Comparison of ENCODE assay signal across 3 fruit fly cellular contexts in the genomic region with DNA sequence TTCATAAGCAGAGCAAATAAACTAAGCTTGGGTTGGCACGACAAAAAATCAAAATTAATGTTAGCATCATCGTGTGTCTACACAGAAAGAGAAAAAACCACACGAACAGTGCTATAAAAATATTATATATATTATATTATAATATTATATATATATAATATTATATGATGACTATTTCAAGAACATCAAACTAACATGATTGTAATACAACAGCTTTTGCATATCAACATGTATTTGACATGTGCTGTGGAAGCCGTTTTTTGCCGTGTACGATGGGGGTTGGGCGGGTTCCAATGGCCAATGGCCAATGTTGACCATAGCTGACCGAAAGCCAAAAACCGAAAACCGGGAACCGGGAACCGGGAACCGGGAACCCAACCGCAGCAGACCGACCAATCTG.
TF ChIP-seq lines count a peak whose summit lies in the region.

No protein-coding gene starts in this region.

- no peak for TF ChIP-seq CTCF in whole organism, embryonic (GFP tag; optimal IDR thresholded peaks at IDR 0.05; lab: Kevin White, UChicago)

TF ChIP-seq in whole organism, embryonic, 481 proteins besides CTCF, POLR2A, EP300 and RAD21:
- TF ChIP-seq bsh (GFP tag; optimal IDR thresholded peaks at IDR 0.05; lab: Kevin White, UChicago) (peak in 1 of 2 experiments; percentile 0), Drgx (GFP tag; IDR thresholded peaks at IDR 0.05; lab: Robert Waterston, UW) (peak; percentile 20; the same call in 1 of the 2 replicates), croc (GFP tag; conservative IDR thresholded peaks at IDR 0.05; lab: Robert Waterston, UW) (no peak), CG11504 (tag; optimal IDR thresholded peaks at IDR 0.05; lab: Kevin White, UChicago) (peak; percentile 4), gem (tag; optimal IDR thresholded peaks at IDR 0.05; lab: Kevin White, UChicago) (peak; percentile 21)

TF ChIP-seq in whole organism, prepupa, 60 proteins besides CTCF, POLR2A, EP300 and RAD21:
- TF ChIP-seq CG4318 (GFP tag; optimal IDR thresholded peaks at IDR 0.05; lab: Kevin White, UChicago) (no peak), svp (GFP tag; lab: Kevin White, UChicago) (no peak), CG31627 (GFP tag; optimal IDR thresholded peaks at IDR 0.05; lab: Kevin White, UChicago) (no peak), dac (GFP tag; optimal IDR thresholded peaks at IDR 0.05; lab: Kevin White, UChicago) (no peak), CG6163 (GFP tag; IDR thresholded peaks at IDR 0.05; lab: Robert Waterston, UW) (peak; percentile 36; the same call in 1 of the 3 replicates), CG3032 (tag; optimal IDR thresholded peaks at IDR 0.05; lab: Kevin White, UChicago) (no peak), CG11902 (GFP tag; optimal IDR thresholded peaks at IDR 0.05; lab: Kevin White, UChicago) (no peak), Lpt (GFP tag; optimal IDR thresholded peaks at IDR 0.05; lab: Kevin White, UChicago) (no peak), Eip78C (GFP tag; lab: Kevin White, UChicago) (no peak), eg (GFP tag; IDR thresholded peaks at IDR 0.05; lab: Robert Waterston, UW) (peak; percentile 24; the same call in 1 of the 3 replicates), CG8119 (GFP tag; IDR thresholded peaks at IDR 0.05; lab: Robert Waterston, UW) (peak; percentile 51; the same call in 2 of the 3 replicates), Blimp-1 (GFP tag; optimal IDR thresholded peaks at IDR 0.05; lab: Kevin White, UChicago) (no peak), lz (GFP tag; optimal IDR thresholded peaks at IDR 0.05; lab: Kevin White, UChicago) (no peak), spab (GFP tag; optimal IDR thresholded peaks at IDR 0.05; lab: Kevin White, UChicago) (no peak), achi (GFP tag; optimal IDR thresholded peaks at IDR 0.05; lab: Kevin White, UChicago) (peak; percentile 27), CG8319 (GFP tag; optimal IDR thresholded peaks at IDR 0.05; lab: Kevin White, UChicago) (no peak), CG34406 (GFP tag; optimal IDR thresholded peaks at IDR 0.05; lab: Kevin White, UChicago) (no peak), cyc (GFP tag; optimal IDR thresholded peaks at IDR 0.05; lab: Kevin White, UChicago) (no peak), CG7368 (GFP tag; optimal IDR thresholded peaks at IDR 0.05; lab: Kevin White, UChicago) (no peak), CG6276 (GFP tag; optimal IDR thresholded peaks at IDR 0.05; lab: Kevin White, UChicago) (peak; percentile 27), CG11762 (GFP tag; optimal IDR thresholded peaks at IDR 0.05; lab: Kevin White, UChicago; ENCODE audit: insufficient read depth) (no peak), Hr39 (GFP tag; optimal IDR thresholded peaks at IDR 0.05; lab: Kevin White, UChicago) (no peak), CG15336 (GFP tag; IDR thresholded peaks at IDR 0.05; lab: Robert Waterston, UW) (peak; percentile 55), dsx (GFP tag; optimal IDR thresholded peaks at IDR 0.05; lab: Kevin White, UChicago; ENCODE audit: poor library complexity, severe bottlenecking) (no peak), CG1621 (tag; optimal IDR thresholded peaks at IDR 0.05; lab: Kevin White, UChicago) (no peak), salr (GFP tag; optimal IDR thresholded peaks at IDR 0.05; lab: Kevin White, UChicago) (no peak), CG32006 (GFP tag; optimal IDR thresholded peaks at IDR 0.05; lab: Kevin White, UChicago) (peak; percentile 59), pdm3 (GFP tag; optimal IDR thresholded peaks at IDR 0.05; lab: Kevin White, UChicago) (no peak), CG10631 (GFP tag; optimal IDR thresholded peaks at IDR 0.05; lab: Kevin White, UChicago) (no peak), topi (GFP tag; optimal IDR thresholded peaks at IDR 0.05; lab: Kevin White, UChicago) (no peak), Sox102F (GFP tag; optimal IDR thresholded peaks at IDR 0.05; lab: Kevin White, UChicago) (no peak), fkh (GFP tag; optimal IDR thresholded peaks at IDR 0.05; lab: Kevin White, UChicago) (no peak), Hr38 (GFP tag; optimal IDR thresholded peaks at IDR 0.05; lab: Kevin White, UChicago) (no peak), CG6854 (GFP tag; optimal IDR thresholded peaks at IDR 0.05; lab: Kevin White, UChicago) (no peak), Sox14 (GFP tag; optimal IDR thresholded peaks at IDR 0.05; lab: Kevin White, UChicago) (no peak), Ets21C (GFP tag; optimal IDR thresholded peaks at IDR 0.05; lab: Kevin White, UChicago) (no peak), fd85E (GFP tag; optimal IDR thresholded peaks at IDR 0.05; lab: Kevin White, UChicago) (no peak), Sox15 (GFP tag; optimal IDR thresholded peaks at IDR 0.05; lab: Kevin White, UChicago) (no peak)

TF ChIP-seq in whole organism, pupa, 21 proteins besides CTCF, POLR2A, EP300 and RAD21:
- peak; percentile 17 for TF ChIP-seq CG8301 (tag; optimal IDR thresholded peaks at IDR 0.05; lab: Kevin White, UChicago)
- TF ChIP-seq CG32121 (GFP tag; IDR thresholded peaks at IDR 0.05; lab: Robert Waterston, UW) = peak; percentile 34; the same call in 1 of the 2 replicates
- TF ChIP-seq EcR (GFP tag; optimal IDR thresholded peaks at IDR 0.05; lab: Kevin White, UChicago) = no peak
- no peak for TF ChIP-seq CG9948 (tag; optimal IDR thresholded peaks at IDR 0.05; lab: Kevin White, UChicago)
- no peak for TF ChIP-seq D1 (tag; optimal IDR thresholded peaks at IDR 0.05; lab: Kevin White, UChicago)
- no peak for TF ChIP-seq CG4496 (GFP tag; IDR thresholded peaks at IDR 0.05; lab: Robert Waterston, UW)
- no peak for TF ChIP-seq rn (GFP tag; IDR thresholded peaks at IDR 0.05; lab: Robert Waterston, UW)
- TF ChIP-seq CG13204 (GFP tag; optimal IDR thresholded peaks at IDR 0.05; lab: Kevin White, UChicago) = no peak
- TF ChIP-seq CG10348 (GFP tag; IDR thresholded peaks at IDR 0.05; lab: Robert Waterston, UW) = no peak
- peak; percentile 65 for TF ChIP-seq CG14655 (GFP tag; optimal IDR thresholded peaks at IDR 0.05; lab: Kevin White, UChicago)
- TF ChIP-seq gl (tag; optimal IDR thresholded peaks at IDR 0.05; lab: Kevin White, UChicago) = no peak
- 0 out of 2 replicates have a peak, but pooled peaks have one; percentile 10 for TF ChIP-seq CG12605 (GFP tag; IDR thresholded peaks at IDR 0.05; lab: Robert Waterston, UW)
- peak; percentile 32; the same call in 1 of the 2 replicates for TF ChIP-seq Ets98B (GFP tag; IDR thresholded peaks at IDR 0.05; lab: Robert Waterston, UW)
- peak; percentile 19 for TF ChIP-seq CG17806 (tag; optimal IDR thresholded peaks at IDR 0.05; lab: Kevin White, UChicago)
- TF ChIP-seq CG8159 (tag; optimal IDR thresholded peaks at IDR 0.05; lab: Kevin White, UChicago) = no peak
